Worm (Caenorhabditis elegans): ENCODE data around the gene fbxc-42.
"Not testable (repeated sequence)": the region's sequence is repeated elsewhere in the genome, so short reads cannot be mapped to it uniquely, and the experiment has no call there.

The fbxc-42 gene

ce11 chrII:968106-968505 is 23.3 kb upstream of the fbxc-42 start, which contains the start of gene C32B5.6:
C32B5.6 (plus strand) TSS chrII:968406.
- not testable (repeated sequence) for TF ChIP-seq ama-1 (optimal IDR thresholded peaks at IDR 0.05); lsy-12 (tag; optimal IDR thresholded peaks at IDR 0.05); nhr-28 (tag; optimal IDR thresholded peaks at IDR 0.05)

- TF ChIP-seq ceh-9 (tag; optimal IDR thresholded peaks at IDR 0.05) (no peak), hmg-11 (tag; optimal IDR thresholded peaks at IDR 0.05) (no peak), aly-2 (tag; optimal IDR thresholded peaks at IDR 0.05) (no peak), lin-39 (tag; optimal IDR thresholded peaks at IDR 0.05) (no peak)
These were observed 18.6 kb upstream of the fbxc-42 start, which contains the start of gene C32B5.15 for ce11 chrII:972850-973249. C32B5.15 (minus strand) TSS chrII:972950.

ce11 chrII:973999-974398 is 17.4 kb upstream of the fbxc-42 start, which contains the start of gene fbxc-14:
fbxc-14 (plus strand) TSS chrII:974299.
- no peak for TF ChIP-seq ceh-9 (tag; optimal IDR thresholded peaks at IDR 0.05)
- no peak for TF ChIP-seq nhr-77 (tag; optimal IDR thresholded peaks at IDR 0.05)
- no peak for TF ChIP-seq nhr-237 (tag; optimal IDR thresholded peaks at IDR 0.05)
- no peak for TF ChIP-seq elt-1 (tag; optimal IDR thresholded peaks at IDR 0.05)
- TF ChIP-seq ceh-82 (tag; optimal IDR thresholded peaks at IDR 0.05): no peak
- no peak for TF ChIP-seq sea-2 (GFP tag; optimal IDR thresholded peaks at IDR 0.05)
- TF ChIP-seq nhr-67 (tag; optimal IDR thresholded peaks at IDR 0.05): no peak
- no peak for TF ChIP-seq lin-39 (tag; optimal IDR thresholded peaks at IDR 0.05)
- no peak for TF ChIP-seq fkh-2 (tag; optimal IDR thresholded peaks at IDR 0.05)
- TF ChIP-seq pqm-1 (tag; optimal IDR thresholded peaks at IDR 0.05): no peak
- TF ChIP-seq eor-1 (tag; optimal IDR thresholded peaks at IDR 0.05): no peak
- no peak for TF ChIP-seq aly-2 (tag; optimal IDR thresholded peaks at IDR 0.05)
- TF ChIP-seq nhr-23 (tag; optimal IDR thresholded peaks at IDR 0.05): no peak
- no peak for TF ChIP-seq ztf-4 (tag; optimal IDR thresholded peaks at IDR 0.05)
- no peak for TF ChIP-seq ceh-28 (tag; optimal IDR thresholded peaks at IDR 0.05)
- TF ChIP-seq lsy-12 (tag; optimal IDR thresholded peaks at IDR 0.05): no peak
- TF ChIP-seq nhr-76 (tag; optimal IDR thresholded peaks at IDR 0.05): no peak

ce11 chrII:979135-979534 is 12.3 kb upstream of the fbxc-42 start, which contains the start of the genes fbxc-17 and fbxc-15:
fbxc-17 (minus strand) TSS chrII:979235.
fbxc-15 (plus strand) TSS chrII:979423.
- no peak for TF ChIP-seq unc-62 (GFP tag; optimal IDR thresholded peaks at IDR 0.05)
- TF ChIP-seq skn-1 (tag; optimal IDR thresholded peaks at IDR 0.05): no peak
- no peak for TF ChIP-seq nhr-76 (tag; optimal IDR thresholded peaks at IDR 0.05)
- TF ChIP-seq zag-1 (tag; optimal IDR thresholded peaks at IDR 0.05): no peak
- no peak for TF ChIP-seq mml-1 (tag; optimal IDR thresholded peaks at IDR 0.05)
- no peak for TF ChIP-seq nhr-28 (tag; optimal IDR thresholded peaks at IDR 0.05)
- TF ChIP-seq nhr-11 (tag; optimal IDR thresholded peaks at IDR 0.05): no peak
- TF ChIP-seq nhr-23 (tag; optimal IDR thresholded peaks at IDR 0.05): no peak
- TF ChIP-seq fkh-2 (tag; optimal IDR thresholded peaks at IDR 0.05): no peak
- TF ChIP-seq ceh-16 (tag; optimal IDR thresholded peaks at IDR 0.05): no peak
- TF ChIP-seq unc-39 (tag; optimal IDR thresholded peaks at IDR 0.05): no peak
- no peak for TF ChIP-seq ZK546.5 (tag; optimal IDR thresholded peaks at IDR 0.05)
- no peak for TF ChIP-seq lsy-12 (tag; optimal IDR thresholded peaks at IDR 0.05)
- TF ChIP-seq nfya-1 (tag; optimal IDR thresholded peaks at IDR 0.05; ENCODE audit: insufficient read depth): no peak
- TF ChIP-seq mdl-1 (tag; optimal IDR thresholded peaks at IDR 0.05): no peak
- TF ChIP-seq lin-15B (tag; optimal IDR thresholded peaks at IDR 0.05): no peak
- TF ChIP-seq R02D3.7 (tag; optimal IDR thresholded peaks at IDR 0.05): no peak
- TF ChIP-seq elt-2 (tag; optimal IDR thresholded peaks at IDR 0.05): no peak
- TF ChIP-seq ceh-82 (tag; optimal IDR thresholded peaks at IDR 0.05): no peak

DNA sequence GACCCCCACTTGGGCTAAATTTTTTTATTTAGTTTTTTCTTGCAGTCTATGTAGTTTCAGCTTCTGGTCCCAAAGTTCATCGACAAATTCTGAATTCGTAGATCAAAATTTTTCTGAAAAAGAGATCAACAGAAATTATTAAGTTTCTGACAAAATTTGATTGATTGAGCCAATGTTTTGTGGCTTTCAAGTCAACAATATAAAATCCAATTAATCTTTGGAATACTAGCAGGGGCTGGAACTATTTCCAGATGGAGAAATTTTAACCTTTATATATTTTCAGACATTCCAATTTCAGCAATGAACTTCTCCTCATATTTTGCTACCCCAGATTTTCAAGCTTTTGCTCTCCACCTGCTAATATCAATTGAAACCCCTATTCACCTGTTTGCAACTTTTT is 8.6 kb upstream of the fbxc-42 start, which contains the start of gene srh-274:
Gene srh-274, plus strand, starts transcription at position 301 of the 400 bp plus-strand sequence.
- no peak for TF ChIP-seq skn-1 (tag; optimal IDR thresholded peaks at IDR 0.05)
- no peak for TF ChIP-seq tbx-2 (tag; optimal IDR thresholded peaks at IDR 0.05)
- no peak for TF ChIP-seq nhr-76 (tag; optimal IDR thresholded peaks at IDR 0.05)
- TF ChIP-seq ztf-11 (tag; optimal IDR thresholded peaks at IDR 0.05): no peak
- TF ChIP-seq nhr-23 (tag; optimal IDR thresholded peaks at IDR 0.05): no peak
- no peak for TF ChIP-seq sea-2 (GFP tag; optimal IDR thresholded peaks at IDR 0.05)
- TF ChIP-seq ceh-9 (tag; optimal IDR thresholded peaks at IDR 0.05): no peak
- no peak for TF ChIP-seq pqm-1 (tag; optimal IDR thresholded peaks at IDR 0.05)
- TF ChIP-seq nhr-43 (tag; optimal IDR thresholded peaks at IDR 0.05; ENCODE audit: poor library complexity, severe bottlenecking): no peak
- no peak for TF ChIP-seq pha-4 (tag; optimal IDR thresholded peaks at IDR 0.05)
- TF ChIP-seq egl-27 (tag; optimal IDR thresholded peaks at IDR 0.05): no peak

Data from whole organism, L3 larva.